Fruit fly (Drosophila melanogaster): ENCODE results near the gene regucalcin.

dm6 chrX:12003437-12004394 lies 8.5 kb upstream of the regucalcin start, which contains the start of gene fw:
- TF ChIP-seq cic (GFP tag; optimal IDR thresholded peaks at IDR 0.05) (no peak), tj (GFP tag; optimal IDR thresholded peaks at IDR 0.05) (no peak), CG5204 (GFP tag; optimal IDR thresholded peaks at IDR 0.05) (no peak), Mnt (GFP tag; optimal IDR thresholded peaks at IDR 0.05) (no peak), Clk (GFP tag; optimal IDR thresholded peaks at IDR 0.05) (no peak), cnc (optimal IDR thresholded peaks at IDR 0.05) (no peak), CG7045 (GFP tag; optimal IDR thresholded peaks at IDR 0.05) (no peak), CG12768 (GFP tag; optimal IDR thresholded peaks at IDR 0.05) (no peak), CG1620 (GFP tag; optimal IDR thresholded peaks at IDR 0.05) (no peak), bab1 (GFP tag; optimal IDR thresholded peaks at IDR 0.05) (no peak)

All from whole organism, adult.